Worm (Caenorhabditis elegans): ENCODE data around the gene nccd-1.

- TF ChIP-seq ttx-3 (tag; optimal IDR thresholded peaks at IDR 0.05) = no peak
- no peak for TF ChIP-seq C38D4.7 (GFP tag; optimal IDR thresholded peaks at IDR 0.05)
- TF ChIP-seq unc-55 (GFP tag; optimal IDR thresholded peaks at IDR 0.05) = no peak
- TF ChIP-seq nhr-11 (tag; optimal IDR thresholded peaks at IDR 0.05) = no peak
- no peak for TF ChIP-seq pha-4 (tag; optimal IDR thresholded peaks at IDR 0.05)
- no peak for TF ChIP-seq fkh-6 (tag; optimal IDR thresholded peaks at IDR 0.05)
- TF ChIP-seq dve-1 (tag; optimal IDR thresholded peaks at IDR 0.05) = no peak
- TF ChIP-seq K09A11.1 (tag; optimal IDR thresholded peaks at IDR 0.05; ENCODE audit: insufficient read depth) = no peak
- no peak for TF ChIP-seq fkh-10 (GFP tag; optimal IDR thresholded peaks at IDR 0.05)
These were observed 38.1 kb downstream of the nccd-1 start for ce11 chrIV:17026568-17026967.
